Worm (Caenorhabditis elegans) whole organism, L4 larva: ENCODE data around the gene F28H7.7.

Experiments
- ama-1 ChIP-seq: fragments of 150-350 bp; optimal IDR thresholded peaks from 2 replicates; lab custom pipeline; 2014; ENCODE audit warnings: inconsistent platforms, mixed read lengths
- ceh-82 ChIP-seq: sonication (generic microtip); optimal IDR thresholded peaks from 2 replicates; lab custom pipeline; 2017; ENCODE audit warnings: missing biosample characterization, missing genetic modification characterization
- fkh-10 ChIP-seq: fragments of 150-350 bp; optimal IDR thresholded peaks from 2 replicates; lab custom pipeline; 2014; ENCODE audit warnings: missing biosample characterization, missing genetic modification reagents, missing genetic modification characterization
- jun-1 ChIP-seq: fragments of 150-350 bp; optimal IDR thresholded peaks from 2 replicates; lab custom pipeline; 2014; ENCODE audit warnings: missing biosample characterization, missing genetic modification reagents, missing genetic modification characterization
- nhr-76 ChIP-seq: fragments of 150-350 bp; optimal IDR thresholded peaks from 2 replicates; lab custom pipeline; 2014; ENCODE audit warnings: missing biosample characterization, missing genetic modification characterization

DNA sequence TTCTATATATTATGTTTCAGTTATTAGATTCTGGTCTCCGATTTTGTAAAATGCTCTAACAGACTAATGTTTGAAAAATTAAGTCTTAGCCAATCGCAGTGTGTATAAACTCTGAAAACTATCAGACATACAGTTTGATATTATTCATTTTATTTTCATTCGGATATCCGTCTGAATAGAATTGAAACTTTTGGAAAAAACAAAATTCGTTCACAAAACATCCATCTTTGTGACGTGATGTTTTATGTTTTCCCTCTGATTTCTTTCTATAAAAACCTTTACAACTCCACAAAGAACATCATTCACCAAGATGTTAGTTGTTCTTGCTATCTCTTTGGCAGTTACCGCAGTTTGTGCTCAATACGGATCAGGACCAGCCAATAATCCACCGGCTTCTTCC lies 39.5 kb upstream of the F28H7.7 start, which contains the start of gene ule-3:
- TF ChIP-seq nhr-76 (no peak), ama-1 (no peak), jun-1 (tag; lab: Kevin White, UChicago) (no peak), fkh-10 (GFP tag; lab: Kevin White, UChicago) (no peak), ceh-82 (tag; lab: Kevin White, UChicago) (no peak)
